Fruit fly (Drosophila melanogaster) whole organism, adult: ENCODE measurements around the gene mRpL23.

Source experiments
- CG11617 ChIP-seq: fragments of 200-800 bp; sonication (Bioruptor generic); optimal IDR thresholded peaks from 2 replicates; lab custom pipeline; 2017; ENCODE audit warnings: mild to moderate bottlenecking, missing biosample characterization, missing genetic modification reagents, missing genetic modification characterization
- CG12768 ChIP-seq: fragments of 200-800 bp; sonication (Bioruptor generic); optimal IDR thresholded peaks from 2 replicates; lab custom pipeline; 2017; ENCODE audit warnings: missing biosample characterization, missing genetic modification characterization, mild to moderate bottlenecking, moderate library complexity, missing genetic modification reagents
- CG14711 ChIP-seq: fragments of 200-800 bp; sonication (Bioruptor generic); optimal IDR thresholded peaks from 2 replicates; lab custom pipeline; 2018; ENCODE audit warnings: missing biosample characterization, mild to moderate bottlenecking, missing genetic modification characterization, moderate library complexity
- CG1620 ChIP-seq: fragments of 200-800 bp; sonication (Bioruptor generic); optimal IDR thresholded peaks from 2 replicates; lab custom pipeline; 2016; ENCODE audit warnings: missing biosample characterization, missing genetic modification characterization
- CG33017 ChIP-seq: fragments of 200-800 bp; sonication (Bioruptor generic); optimal IDR thresholded peaks from 2 replicates; lab custom pipeline; 2018; ENCODE audit warnings: missing biosample characterization, mild to moderate bottlenecking, missing genetic modification characterization, moderate library complexity
- CG5204 ChIP-seq: fragments of 200-800 bp; sonication (Bioruptor generic); optimal IDR thresholded peaks from 2 replicates; lab custom pipeline; 2016; ENCODE audit warnings: missing biosample characterization, missing genetic modification characterization
- CG7045 ChIP-seq: fragments of 200-800 bp; sonication (Bioruptor generic); optimal IDR thresholded peaks from 2 replicates; lab custom pipeline; 2017; ENCODE audit warnings: missing biosample characterization, mild to moderate bottlenecking, missing genetic modification characterization
- CG7101 ChIP-seq: fragments of 200-800 bp; sonication (Bioruptor generic); optimal IDR thresholded peaks from 2 replicates; lab custom pipeline; 2018; ENCODE audit warnings: missing biosample characterization, mild to moderate bottlenecking, missing genetic modification characterization, moderate library complexity
- Clk ChIP-seq: fragments of 200-800 bp; sonication (Bioruptor generic); optimal IDR thresholded peaks from 2 replicates; lab custom pipeline; 2017; ENCODE audit warnings: missing biosample characterization, missing genetic modification characterization
- Crg-1 ChIP-seq: fragments of 200-800 bp; sonication (Bioruptor generic); optimal IDR thresholded peaks from 2 replicates; lab custom pipeline; 2016; ENCODE audit warnings: missing biosample characterization, missing genetic modification characterization
- Hr96 ChIP-seq: fragments of 200-800 bp; sonication (Bioruptor generic); optimal IDR thresholded peaks from 2 replicates; lab custom pipeline; 2016; ENCODE audit warnings: missing biosample characterization, missing genetic modification characterization
- Mnt ChIP-seq: fragments of 200-800 bp; sonication (Bioruptor generic); optimal IDR thresholded peaks from 2 replicates; lab custom pipeline; 2016; ENCODE audit warnings: missing biosample characterization, mild to moderate bottlenecking, missing genetic modification characterization
- bab1 ChIP-seq: fragments of 200-800 bp; sonication (Bioruptor generic); optimal IDR thresholded peaks from 3 replicates; lab custom pipeline; 2019; ENCODE audit warnings: missing biosample characterization, mild to moderate bottlenecking, missing genetic modification characterization, moderate library complexity
- cic ChIP-seq: fragments of 200-800 bp; sonication (Bioruptor generic); optimal IDR thresholded peaks from 2 replicates; lab custom pipeline; 2017; ENCODE audit warnings: missing biosample characterization, mild to moderate bottlenecking, missing genetic modification characterization, moderate library complexity
- cnc ChIP-seq, 2 experiments: fragments of >200 bp; optimal IDR thresholded peaks; 2 replicates each; lab custom pipeline; 2017
- kay ChIP-seq: fragments of 200-800 bp; sonication (Bioruptor generic); peaks from one replicate; lab custom pipeline; 2016; ENCODE audit warnings: missing biosample characterization, missing genetic modification characterization, borderline replicate concordance
- ovo ChIP-seq: fragments of 200-800 bp; sonication (Bioruptor generic); optimal IDR thresholded peaks from 2 replicates; lab custom pipeline; 2016; ENCODE audit warnings: missing biosample characterization, missing genetic modification characterization
- pad ChIP-seq: fragments of 200-800 bp; sonication (Bioruptor generic); optimal IDR thresholded peaks from 3 replicates; lab custom pipeline; 2017; ENCODE audit warnings: missing biosample characterization, missing genetic modification characterization, mild to moderate bottlenecking, moderate library complexity, missing genetic modification reagents
- tj ChIP-seq: fragments of 200-800 bp; sonication (Bioruptor generic); optimal IDR thresholded peaks from 3 replicates; lab custom pipeline; 2017; ENCODE audit warnings: missing biosample characterization, mild to moderate bottlenecking, missing genetic modification characterization, moderate library complexity

mRpL23 gene

DNA sequence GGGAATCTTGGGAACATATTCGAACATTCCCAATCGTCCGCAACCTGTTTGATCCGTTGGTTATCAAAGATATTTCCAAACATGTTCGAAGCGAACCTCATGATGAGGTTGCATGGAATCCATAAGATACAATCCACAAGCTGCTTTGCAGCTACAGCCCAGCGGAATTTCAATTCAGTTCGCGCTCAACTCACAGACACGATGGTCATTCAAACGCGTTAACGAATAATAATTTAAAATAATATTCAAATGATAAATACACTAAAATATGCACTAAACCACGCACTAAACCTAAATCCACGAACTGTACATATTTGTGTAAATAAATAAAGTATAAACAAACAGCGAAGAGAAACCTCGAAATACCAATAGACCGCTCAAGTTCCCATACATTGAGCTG is 14.3 kb upstream of the mRpL23 start:
- TF ChIP-seq kay (GFP tag; lab: Kevin White, UChicago) = peak; percentile 57
- peak; percentile 25 for TF ChIP-seq bab1 (GFP tag; lab: Kevin White, UChicago)
- peak; percentile 3 for TF ChIP-seq CG5204 (GFP tag; lab: Kevin White, UChicago)
- no peak for TF ChIP-seq cic

DNA sequence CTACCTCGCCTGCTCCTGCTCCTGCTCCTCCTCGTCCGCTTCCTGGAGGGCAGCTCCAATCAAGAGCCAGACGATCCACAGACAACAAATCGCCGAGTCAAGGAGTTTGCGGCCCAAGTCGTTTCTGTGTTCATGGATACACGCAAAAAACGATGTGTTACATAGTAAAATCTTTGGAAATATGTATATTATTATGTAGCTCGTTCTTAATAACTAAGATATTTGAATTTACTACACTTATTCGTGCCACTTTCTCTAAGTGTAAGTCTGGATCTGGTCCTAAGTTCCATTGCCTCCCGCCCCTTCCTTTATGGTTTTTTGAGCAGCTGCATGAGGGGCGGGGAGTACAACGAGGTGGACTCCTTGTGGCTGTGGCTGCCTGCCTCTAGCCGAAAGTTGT is 12.9 kb upstream of the mRpL23 start:
- TF ChIP-seq CG5204 (GFP tag; lab: Kevin White, UChicago) (no peak), CG33017 (tag; lab: Kevin White, UChicago) (no peak), tj (GFP tag; lab: Kevin White, UChicago) (no peak), kay (GFP tag; lab: Kevin White, UChicago) (no peak), CG11617 (GFP tag; lab: Kevin White, UChicago) (no peak), pad (GFP tag; lab: Kevin White, UChicago) (no peak)

DNA sequence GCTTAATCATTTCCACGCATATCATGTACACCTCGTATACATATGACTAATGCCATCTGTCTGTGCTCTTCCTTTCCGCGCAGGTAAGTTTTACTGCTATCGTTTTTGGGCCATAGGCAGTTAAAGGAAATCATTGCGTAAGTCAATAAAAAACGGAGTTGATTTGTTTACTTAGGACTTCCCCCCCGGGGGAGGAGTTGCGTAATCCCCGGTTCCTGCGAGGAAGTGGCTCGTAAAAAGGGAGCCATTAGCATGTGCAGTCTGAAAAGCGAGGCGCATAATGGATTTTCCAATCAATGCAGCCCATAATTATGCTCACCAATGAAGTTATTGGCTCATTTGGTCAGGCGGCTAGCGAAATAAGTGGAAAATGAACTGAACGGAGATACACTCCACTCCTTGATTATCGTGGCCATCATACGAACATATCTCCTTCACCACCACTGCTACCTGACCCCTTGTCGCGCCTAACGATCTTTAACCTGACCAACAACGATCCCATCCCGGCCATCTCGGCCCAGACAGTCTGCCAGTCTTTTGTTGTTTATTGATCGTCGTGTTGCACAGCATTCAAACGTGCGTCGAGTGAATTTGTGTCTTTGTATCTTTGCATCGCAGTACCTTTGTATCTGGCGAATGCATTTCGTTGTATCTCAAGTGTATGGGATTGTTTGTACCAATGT is 12.0 kb upstream of the mRpL23 start:
- TF ChIP-seq cic (no peak), Mnt (GFP tag; lab: Kevin White, UChicago) (no peak), CG12768 (GFP tag; lab: Kevin White, UChicago) (no peak), ovo (GFP tag; lab: Kevin White, UChicago) (no peak), Crg-1 (GFP tag; lab: Kevin White, UChicago) (no peak), CG11617 (GFP tag; lab: Kevin White, UChicago) (no peak), bab1 (GFP tag; lab: Kevin White, UChicago) (no peak), CG7045 (GFP tag; lab: Kevin White, UChicago) (no peak), CG14711 (tag; lab: Kevin White, UChicago) (no peak), CG1620 (GFP tag; lab: Kevin White, UChicago) (no peak), kay (GFP tag; lab: Kevin White, UChicago) (no peak), CG5204 (GFP tag; lab: Kevin White, UChicago) (no peak)

DNA sequence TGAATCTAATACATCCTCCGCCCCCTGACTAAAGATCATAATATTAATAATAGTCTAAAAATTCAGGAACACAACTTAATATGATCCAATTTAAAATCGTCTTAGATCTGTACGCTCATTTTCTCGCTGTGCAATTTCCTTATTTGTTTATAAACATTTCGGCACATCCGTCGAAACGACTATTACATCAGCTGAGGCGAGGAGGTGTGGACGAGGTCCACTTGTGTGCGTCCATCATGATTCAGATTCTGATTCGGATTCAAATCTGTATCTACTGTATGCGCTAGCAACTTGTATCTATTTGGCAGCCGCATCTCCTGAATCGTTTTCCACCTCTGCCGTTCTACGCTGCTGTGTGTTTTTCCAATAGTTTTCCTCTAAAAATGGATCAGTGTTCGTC is 6.0 kb upstream of the mRpL23 start:
- TF ChIP-seq bab1 (GFP tag; lab: Kevin White, UChicago) = no peak
- no peak for TF ChIP-seq CG14711 (tag; lab: Kevin White, UChicago)
- TF ChIP-seq cic = no peak
- TF ChIP-seq CG7045 (GFP tag; lab: Kevin White, UChicago) = no peak
- TF ChIP-seq CG11617 (GFP tag; lab: Kevin White, UChicago) = no peak
- TF ChIP-seq tj (GFP tag; lab: Kevin White, UChicago) = no peak
- TF ChIP-seq CG5204 (GFP tag; lab: Kevin White, UChicago) = no peak
- no peak for TF ChIP-seq CG12768 (GFP tag; lab: Kevin White, UChicago)
- no peak for TF ChIP-seq CG7101
- no peak for TF ChIP-seq Crg-1 (GFP tag; lab: Kevin White, UChicago)

DNA sequence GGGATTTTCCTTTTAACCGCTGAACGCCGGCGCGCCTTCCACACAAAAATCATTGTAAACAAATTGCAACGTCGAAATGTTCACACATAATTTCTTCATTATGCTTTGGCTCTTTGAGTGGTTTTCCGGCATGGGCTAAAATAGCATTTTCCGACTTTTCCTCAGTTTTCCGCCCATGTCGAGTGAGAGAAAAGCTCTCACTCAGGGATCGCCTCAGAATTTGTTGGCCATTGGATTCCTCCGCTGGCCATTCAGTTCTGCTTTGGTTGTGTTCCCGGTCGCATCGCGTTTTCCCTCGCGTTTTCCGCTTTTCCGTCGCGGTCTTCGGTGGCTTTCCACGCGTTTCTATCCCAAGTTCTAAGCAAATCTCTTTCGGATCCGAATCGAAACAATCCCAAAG is 5.0 kb upstream of the mRpL23 start:
- TF ChIP-seq CG7045 (GFP tag; lab: Kevin White, UChicago) (no peak), CG12768 (GFP tag; lab: Kevin White, UChicago) (no peak), tj (GFP tag; lab: Kevin White, UChicago) (no peak), ovo (GFP tag; lab: Kevin White, UChicago) (no peak), CG33017 (tag; lab: Kevin White, UChicago) (no peak), CG14711 (tag; lab: Kevin White, UChicago) (no peak), CG11617 (GFP tag; lab: Kevin White, UChicago) (no peak), Crg-1 (GFP tag; lab: Kevin White, UChicago) (no peak), Mnt (GFP tag; lab: Kevin White, UChicago) (no peak), CG5204 (GFP tag; lab: Kevin White, UChicago) (no peak), kay (GFP tag; lab: Kevin White, UChicago) (no peak), Clk (GFP tag; lab: Kevin White, UChicago) (no peak), CG1620 (GFP tag; lab: Kevin White, UChicago) (no peak), Hr96 (no peak), CG7101 (no peak), pad (GFP tag; lab: Kevin White, UChicago) (no peak)

DNA sequence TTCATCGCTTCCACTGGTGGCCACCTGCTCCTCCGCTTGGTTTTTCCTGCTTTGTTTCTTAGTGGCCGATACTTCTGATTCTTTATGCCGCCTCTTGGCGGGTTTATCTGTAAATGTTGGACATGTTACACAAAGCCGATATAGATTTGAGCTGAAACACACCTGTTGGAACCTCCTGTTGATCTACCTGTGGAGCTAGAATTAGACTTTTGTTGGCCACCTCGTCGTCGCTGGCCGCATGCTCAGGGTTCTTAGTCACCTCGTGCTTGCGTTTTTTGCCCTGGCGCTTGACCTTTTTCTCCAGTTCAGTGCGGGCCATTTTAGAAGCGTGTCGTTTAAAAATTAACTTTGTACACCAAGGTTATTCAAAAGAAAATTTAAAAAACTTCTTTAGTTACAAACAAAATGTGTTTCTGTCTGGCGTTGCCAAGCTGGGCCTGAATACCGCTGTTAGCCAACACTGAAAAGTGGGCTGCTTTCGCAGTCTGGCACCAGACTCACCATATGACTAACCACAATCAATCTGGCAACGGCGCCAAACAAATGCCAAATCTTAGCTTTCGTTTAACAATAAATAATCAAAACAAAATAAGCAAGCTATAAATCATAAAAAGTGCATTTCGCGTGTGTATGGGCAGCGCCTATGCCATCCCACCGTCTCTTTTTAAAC is 3.7 kb upstream of the mRpL23 start, which contains the start of the genes CG15877 and Svil:
Gene CG15877 (minus strand): TSS at position 443 of the 670 bp plus-strand sequence.
Gene Svil (plus strand): TSS at position 542 of the 670 bp plus-strand sequence.
- TF ChIP-seq CG1620 (GFP tag; lab: Kevin White, UChicago) = peak; percentile 6
- TF ChIP-seq kay (GFP tag; lab: Kevin White, UChicago) = peak; percentile 92
- peak; percentile 27 for TF ChIP-seq pad (GFP tag; lab: Kevin White, UChicago)
- peak; percentile 48 for TF ChIP-seq Mnt (GFP tag; lab: Kevin White, UChicago)
- peak; percentile 42 for TF ChIP-seq bab1 (GFP tag; lab: Kevin White, UChicago)
- peak; percentile 4 for TF ChIP-seq CG7101
- TF ChIP-seq Hr96 = no peak
- no peak for TF ChIP-seq cnc (optimal IDR thresholded peaks at IDR 0.05; lab: Kevin White, UChicago)
